Fruit fly (Drosophila melanogaster) whole organism, embryonic: ENCODE data around the gene Elp6.
A peak's percentile ranks its signal among the peaks of the same experiment; 100 is the strongest.

ENCODE experiments used
- Antp ChIP-seq: fragments of 200-800 bp; sonication (Bioruptor generic); optimal IDR thresholded peaks from 3 replicates; lab custom pipeline; 2016; ENCODE audit warnings: missing biosample characterization, missing genetic modification characterization
- CG12391 ChIP-seq: fragments of 200-800 bp; sonication (Bioruptor generic); optimal IDR thresholded peaks from 3 replicates; lab custom pipeline; 2018; ENCODE audit warnings: missing biosample characterization, mild to moderate bottlenecking, missing genetic modification characterization, moderate library complexity
- CG13287 ChIP-seq: fragments of 200-800 bp; sonication (Bioruptor generic); IDR thresholded peaks from 2 replicates; pipeline ENCODE4 v1.3.6; 2022; ENCODE audit warnings: missing biosample characterization, missing genetic modification characterization; ENCODE audit not compliant: partially characterized antibody
- CG14667 ChIP-seq: fragments of 200-800 bp; sonication (Bioruptor generic); IDR thresholded peaks from 2 replicates; pipeline ENCODE4 v1.3.6; 2022; ENCODE audit warnings: missing biosample characterization, missing genetic modification characterization
- CG15073 ChIP-seq: fragments of 200-800 bp; sonication (Bioruptor generic); optimal IDR thresholded peaks from 2 replicates; lab custom pipeline; 2016; ENCODE audit warnings: missing biosample characterization, missing genetic modification characterization
- CG15601 ChIP-seq: fragments of 200-800 bp; sonication (Bioruptor generic); optimal IDR thresholded peaks from 3 replicates; lab custom pipeline; 2019; ENCODE audit warnings: missing biosample characterization, mild to moderate bottlenecking, missing genetic modification characterization, moderate library complexity
- CG16863 ChIP-seq: fragments of 200-800 bp; sonication (Bioruptor generic); optimal IDR thresholded peaks from 3 replicates; lab custom pipeline; 2016; ENCODE audit warnings: missing biosample characterization, missing genetic modification characterization
- CG17568 ChIP-seq: fragments of 200-800 bp; sonication (Bioruptor generic); optimal IDR thresholded peaks from 2 replicates; lab custom pipeline; 2018; ENCODE audit warnings: missing biosample characterization, mild to moderate bottlenecking, missing genetic modification characterization, moderate library complexity
- CG17612 ChIP-seq: fragments of 200-800 bp; sonication (Bioruptor generic); IDR thresholded peaks from 2 replicates; pipeline ENCODE4 v1.3.6; 2022; ENCODE audit warnings: missing biosample characterization, missing genetic modification characterization
- CG17802 ChIP-seq: fragments of 200-800 bp; sonication (Bioruptor generic); optimal IDR thresholded peaks from 2 replicates; lab custom pipeline; 2018; ENCODE audit warnings: missing biosample characterization, mild to moderate bottlenecking, missing genetic modification characterization, moderate library complexity
- CG2129 ChIP-seq: fragments of 200-800 bp; sonication (Bioruptor generic); IDR thresholded peaks from 2 replicates; pipeline ENCODE4 v1.3.6; 2022; ENCODE audit warnings: missing biosample characterization, missing genetic modification characterization; ENCODE audit not compliant: partially characterized antibody
- CG2875 ChIP-seq: fragments of 200-800 bp; sonication (Bioruptor generic); optimal IDR thresholded peaks from 2 replicates; lab custom pipeline; 2017; ENCODE audit warnings: missing biosample characterization, mild to moderate bottlenecking, missing genetic modification characterization, missing genetic modification reagents
- CG30020 ChIP-seq: fragments of 200-800 bp; optimal IDR thresholded peaks from 2 replicates; lab custom pipeline; 2019; ENCODE audit warnings: missing biosample characterization, mild to moderate bottlenecking, missing genetic modification characterization, moderate library complexity
- CG3065 ChIP-seq: fragments of 200-800 bp; sonication (Bioruptor generic); optimal IDR thresholded peaks from 2 replicates; lab custom pipeline; 2016; ENCODE audit warnings: missing biosample characterization, missing genetic modification characterization
- CG34422 ChIP-seq: fragments of 200-800 bp; sonication (Bioruptor generic); IDR thresholded peaks from 3 replicates; pipeline ENCODE4 v1.3.6; 2022; ENCODE audit warnings: missing biosample characterization, missing genetic modification characterization
- CG7786 ChIP-seq: fragments of 200-800 bp; sonication (Bioruptor generic); optimal IDR thresholded peaks from 2 replicates; lab custom pipeline; 2016; ENCODE audit warnings: missing biosample characterization, missing genetic modification characterization
- CG8281 ChIP-seq: fragments of 200-800 bp; sonication (Bioruptor generic); optimal IDR thresholded peaks from 2 replicates; lab custom pipeline; 2018; ENCODE audit warnings: missing biosample characterization, mild to moderate bottlenecking, missing genetic modification characterization, moderate library complexity
- CG8290 ChIP-seq, 3 experiments: fragments of 200-800 bp; sonication (Bioruptor generic); optimal IDR thresholded peaks; 2 replicates each; lab custom pipeline; 2016 to 2019; ENCODE audit warnings: missing biosample characterization in 3 of 3, missing genetic modification characterization in 3 of 3, mild to moderate bottlenecking in 2 of 3, moderate library complexity in 1 of 3
- CG8478 ChIP-seq: fragments of >200 bp; optimal IDR thresholded peaks from 2 replicates; lab custom pipeline; 2018
- CG8944 ChIP-seq: fragments of 200-800 bp; sonication (Bioruptor generic); optimal IDR thresholded peaks from 3 replicates; lab custom pipeline; 2016; ENCODE audit warnings: missing biosample characterization, missing genetic modification characterization
- CG9727 ChIP-seq: fragments of 200-800 bp; sonication (Bioruptor generic); optimal IDR thresholded peaks from 3 replicates; lab custom pipeline; 2017; ENCODE audit warnings: missing biosample characterization, mild to moderate bottlenecking, missing genetic modification characterization
- Chrac-16 ChIP-seq: fragments of 200-800 bp; sonication (Bioruptor generic); optimal IDR thresholded peaks from 3 replicates; lab custom pipeline; 2016; ENCODE audit warnings: missing biosample characterization, missing genetic modification characterization
- Hr39 ChIP-seq: fragments of >200 bp; optimal IDR thresholded peaks from 2 replicates; lab custom pipeline; 2017
- Hr51 ChIP-seq, 2 experiments: fragments of 200-800 bp; sonication (Bioruptor generic); optimal IDR thresholded peaks; 2 replicates in 1 of 2; 3 replicates in 1 of 2; lab custom pipeline; 2016 to 2018; ENCODE audit warnings: missing biosample characterization in 2 of 2, missing genetic modification characterization in 2 of 2, mild to moderate bottlenecking in 1 of 2, moderate library complexity in 1 of 2
- Myb ChIP-seq: fragments of 200-800 bp; sonication (Bioruptor generic); optimal IDR thresholded peaks from 2 replicates; lab custom pipeline; 2016; ENCODE audit warnings: missing biosample characterization, missing genetic modification characterization
- NK7.1 ChIP-seq: fragments of 200-800 bp; sonication (Bioruptor generic); optimal IDR thresholded peaks from 3 replicates; lab custom pipeline; 2016; ENCODE audit warnings: missing biosample characterization, missing genetic modification characterization
- Opbp ChIP-seq: fragments of 200-800 bp; sonication (Bioruptor generic); IDR thresholded peaks from 3 replicates; pipeline ENCODE4 v1.3.6; 2022; ENCODE audit warnings: missing biosample characterization, missing genetic modification characterization; ENCODE audit not compliant: partially characterized antibody
- Pdp1 ChIP-seq, 2 experiments: fragments of 200-800 bp; sonication (Bioruptor generic); optimal IDR thresholded peaks; 3 replicates each; lab custom pipeline; 2016; ENCODE audit warnings: missing biosample characterization in 2 of 2, missing genetic modification characterization in 2 of 2, mild to moderate bottlenecking in 1 of 2, moderate library complexity in 1 of 2
- Sox102F ChIP-seq: fragments of 200-800 bp; sonication (Bioruptor generic); optimal IDR thresholded peaks from 2 replicates; lab custom pipeline; 2018; ENCODE audit warnings: missing biosample characterization, mild to moderate bottlenecking, missing genetic modification characterization, moderate library complexity
- bab2 ChIP-seq: fragments of 200-800 bp; sonication (Bioruptor generic); optimal IDR thresholded peaks from 2 replicates; lab custom pipeline; 2016; ENCODE audit warnings: missing biosample characterization, missing genetic modification characterization
- bowl ChIP-seq: fragments of 200-800 bp; sonication (Bioruptor generic); IDR thresholded peaks from 2 replicates; pipeline ENCODE4 v1.3.6; 2022; ENCODE audit warnings: missing biosample characterization, missing genetic modification characterization
- chn ChIP-seq: fragments of 200-800 bp; sonication (Bioruptor generic); optimal IDR thresholded peaks from 2 replicates; lab custom pipeline; 2016; ENCODE audit warnings: missing biosample characterization, missing genetic modification characterization
- crp ChIP-seq, 2 experiments: fragments of 200-800 bp; sonication (Bioruptor generic); optimal IDR thresholded peaks; 2 replicates in 1 of 2; 3 replicates in 1 of 2; lab custom pipeline; 2017; ENCODE audit warnings: missing biosample characterization in 2 of 2, missing genetic modification characterization in 2 of 2, mild to moderate bottlenecking in 1 of 2, moderate library complexity in 1 of 2
- dpn ChIP-seq, 2 experiments: fragments of 200-800 bp; sonication (Bioruptor generic); optimal IDR thresholded peaks; 3 replicates each; lab custom pipeline; 2016; ENCODE audit warnings: missing biosample characterization in 2 of 2, missing genetic modification characterization in 2 of 2
- fu2 ChIP-seq: fragments of 200-800 bp; sonication (Bioruptor generic); optimal IDR thresholded peaks from 2 replicates; lab custom pipeline; 2016; ENCODE audit warnings: missing biosample characterization, missing genetic modification characterization
- grau ChIP-seq: fragments of 200-800 bp; optimal IDR thresholded peaks from 3 replicates; lab custom pipeline; 2019; ENCODE audit warnings: missing biosample characterization, mild to moderate bottlenecking, missing genetic modification characterization, moderate library complexity
- gsb ChIP-seq: fragments of 200-800 bp; sonication (Bioruptor generic); IDR thresholded peaks from 2 replicates; pipeline ENCODE4 v1.3.6; 2022; ENCODE audit warnings: missing biosample characterization, missing genetic modification characterization
- hbn ChIP-seq: fragments of 200-800 bp; sonication (Bioruptor generic); IDR thresholded peaks from 2 replicates; pipeline ENCODE4 v1.3.6; 2022; ENCODE audit warnings: missing biosample characterization, missing genetic modification characterization; ENCODE audit not compliant: partially characterized antibody
- her ChIP-seq: fragments of 200-800 bp; sonication (Bioruptor generic); optimal IDR thresholded peaks from 2 replicates; lab custom pipeline; 2016; ENCODE audit warnings: missing biosample characterization, missing genetic modification characterization
- hth ChIP-seq: fragments of >200 bp; optimal IDR thresholded peaks from 2 replicates; lab custom pipeline; 2017; ENCODE audit warnings: inconsistent platforms
- lov ChIP-seq, 2 experiments: fragments of 200-800 bp in 1 of 2; fragments of >200 bp in 1 of 2; sonication (Bioruptor generic) in 1 of 2; IDR thresholded peaks in 1 of 2; optimal IDR thresholded peaks in 1 of 2; 2 replicates in 1 of 2; 3 replicates in 1 of 2; pipeline versions ENCODE4 v1.3.6 to Lab custom; 2017 to 2022; ENCODE audit warnings: missing biosample characterization in 1 of 2, missing genetic modification characterization in 1 of 2
- otp ChIP-seq: fragments of 200-800 bp; sonication (Bioruptor generic); IDR thresholded peaks from 3 replicates; pipeline ENCODE4, ENCODE4 v1.3.6; 2022; ENCODE audit warnings: missing biosample characterization, missing genetic modification characterization
- phol ChIP-seq: fragments of 200-800 bp; sonication (Bioruptor generic); optimal IDR thresholded peaks from 3 replicates; lab custom pipeline; 2018; ENCODE audit warnings: missing biosample characterization, mild to moderate bottlenecking, missing genetic modification characterization, moderate library complexity
- sens ChIP-seq: fragments of 200-800 bp; sonication (Bioruptor generic); peaks from one replicate; lab custom pipeline; 2016; ENCODE audit warnings: missing biosample characterization, missing genetic modification characterization
- slp2 ChIP-seq: fragments of 200-800 bp; sonication (Bioruptor generic); optimal IDR thresholded peaks from 2 replicates; lab custom pipeline; 2016; ENCODE audit warnings: missing biosample characterization, missing genetic modification characterization
- so ChIP-seq: fragments of 200-800 bp; sonication (Bioruptor generic); IDR thresholded peaks from 3 replicates; pipeline ENCODE4 v1.3.6; 2022; ENCODE audit warnings: missing biosample characterization, missing genetic modification characterization
- stc ChIP-seq: fragments of 200-800 bp; sonication (Bioruptor generic); IDR thresholded peaks from 2 replicates; pipeline ENCODE4 v1.3.6; 2022; ENCODE audit warnings: missing biosample characterization, missing genetic modification characterization
- tna ChIP-seq: fragments of 200-800 bp; sonication (Bioruptor generic); IDR thresholded peaks from 2 replicates; pipeline ENCODE4 v1.3.6; 2022; ENCODE audit warnings: missing biosample characterization, missing genetic modification characterization; ENCODE audit not compliant: partially characterized antibody
- ttk ChIP-seq: fragments of 200-800 bp; sonication (Bioruptor generic); IDR thresholded peaks from 2 replicates; pipeline ENCODE4 v2.1.2; 2022; ENCODE audit warnings: missing biosample characterization, missing genetic modification characterization
- vnd ChIP-seq: fragments of 200-800 bp; sonication (Bioruptor generic); IDR thresholded peaks from 3 replicates; pipeline ENCODE4 v1.3.6; 2022; ENCODE audit warnings: missing biosample characterization, missing genetic modification characterization; ENCODE audit not compliant: partially characterized antibody

Elp6 gene

DNA sequence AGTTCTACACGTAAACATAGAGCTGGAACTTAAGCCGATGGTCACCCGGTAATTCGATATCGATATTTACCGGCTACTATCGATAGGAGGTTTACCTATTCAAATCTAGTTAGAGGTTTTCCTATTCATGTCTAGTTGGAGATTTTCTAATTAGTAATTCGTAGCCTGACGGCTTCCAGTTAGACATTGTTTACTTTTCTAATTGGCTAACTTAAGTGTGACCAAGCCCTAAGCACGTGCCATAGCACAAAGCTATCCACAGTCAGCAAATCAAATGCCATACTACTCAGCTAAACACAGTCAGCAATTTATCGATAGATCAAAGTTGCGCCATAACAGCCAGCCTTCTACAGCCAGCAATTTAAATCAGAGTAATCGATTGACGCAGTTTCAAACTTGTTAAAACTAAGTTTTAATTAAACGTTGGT, 36.3 kb upstream of the Elp6 start, which contains the start of gene Dpm3 (continued):
- TF ChIP-seq Hr51 (GFP tag; optimal IDR thresholded peaks at IDR 0.05; lab: Kevin White, UChicago) (peak in 1 of 2 experiments; percentile 45), fu2 (GFP tag; lab: Kevin White, UChicago) (peak; percentile 10), so (GFP tag; lab: Robert Waterston, UW) (0 out of 3 replicates have a peak, but pooled peaks have one; percentile 22), otp (GFP tag; lab: Robert Waterston, UW) (peak; percentile 62; the same call in 1 of the 3 replicates), CG8281 (tag; lab: Kevin White, UChicago) (no peak), CG17612 (GFP tag; lab: Robert Waterston, UW) (no peak), tna (peak; percentile 82), bab2 (GFP tag; lab: Kevin White, UChicago) (no peak), CG13287 (peak; percentile 97), CG15073 (GFP tag; lab: Kevin White, UChicago) (no peak), Hr39 (lab: Kevin White, UChicago) (no peak), Chrac-16 (GFP tag; lab: Kevin White, UChicago) (no peak), sens (GFP tag; lab: Kevin White, UChicago) (peak; percentile 86), hbn (GFP tag; lab: Robert Waterston, UW) (peak; percentile 94), gsb (GFP tag; lab: Robert Waterston, UW) (no peak), dpn (GFP tag; optimal IDR thresholded peaks at IDR 0.05; lab: Kevin White, UChicago) (peak; percentile 56 to 65), phol (tag; lab: Kevin White, UChicago) (peak; percentile 70), hth (lab: Kevin White, UChicago) (no peak), vnd (GFP tag; lab: Robert Waterston, UW) (peak; percentile 89), ttk (GFP tag; lab: Robert Waterston, UW) (no peak), CG34422 (GFP tag; lab: Robert Waterston, UW) (peak; percentile 79), her (GFP tag; lab: Kevin White, UChicago) (peak; percentile 27), bowl (GFP tag; lab: Robert Waterston, UW) (no peak), CG2129 (GFP tag; lab: Robert Waterston, UW) (peak; percentile 82), CG17568 (GFP tag; lab: Kevin White, UChicago) (no peak), lov (optimal IDR thresholded peaks at IDR 0.05; lab: Kevin White, UChicago) (no peak), lov (GFP tag; IDR thresholded peaks at IDR 0.05; lab: Robert Waterston, UW) (no peak), CG2875 (no peak), Pdp1 (GFP tag; optimal IDR thresholded peaks at IDR 0.05; lab: Kevin White, UChicago) (peak in 1 of 2 experiments; percentile 57), CG14667 (no peak), CG8290 (GFP tag; optimal IDR thresholded peaks at IDR 0.05; lab: Kevin White, UChicago) (peak; percentile 72), CG8290 (tag; optimal IDR thresholded peaks at IDR 0.05; lab: Kevin White, UChicago) (no peak), CG16863 (GFP tag; lab: Kevin White, UChicago) (no peak), Sox102F (GFP tag; lab: Kevin White, UChicago) (peak; percentile 13), Opbp (GFP tag; lab: Robert Waterston, UW) (peak; percentile 81; the same call in 2 of the 3 replicates), CG15601 (tag; lab: Kevin White, UChicago) (peak; percentile 60), chn (peak; percentile 15), stc (GFP tag; lab: Robert Waterston, UW) (no peak), CG3065 (GFP tag; lab: Kevin White, UChicago) (peak; percentile 17), Antp (peak; percentile 40), crp (GFP tag; optimal IDR thresholded peaks at IDR 0.05; lab: Kevin White, UChicago) (peak in 1 of 2 experiments; percentile 18), CG17802 (tag; lab: Kevin White, UChicago) (peak; percentile 57), CG30020 (tag; lab: Kevin White, UChicago) (peak; percentile 33), NK7.1 (GFP tag; lab: Kevin White, UChicago) (no peak), slp2 (GFP tag; lab: Kevin White, UChicago) (peak; percentile 22), CG12391 (tag; lab: Kevin White, UChicago) (peak; percentile 58), CG9727 (peak; percentile 16), CG8944 (GFP tag; lab: Kevin White, UChicago) (peak; percentile 52), CG7786 (GFP tag; lab: Kevin White, UChicago) (peak; percentile 40), grau (tag; lab: Kevin White, UChicago) (peak; percentile 21), CG8478 (lab: Kevin White, UChicago) (no peak), Myb (GFP tag; lab: Kevin White, UChicago) (peak; percentile 97)
